Fruit fly (Drosophila melanogaster) whole organism, embryonic: ENCODE data around the gene rols.
A peak's percentile ranks its signal among the peaks of the same experiment; 100 is the strongest.

Experiments used
- B-H2 ChIP-seq: fragments of 200-800 bp; sonication (Bioruptor generic); optimal IDR thresholded peaks from 2 replicates; lab custom pipeline; 2018; ENCODE audit warnings: missing biosample characterization, mild to moderate bottlenecking, missing genetic modification characterization
- Bdp1 ChIP-seq: fragments of 200-800 bp; sonication (Bioruptor generic); optimal IDR thresholded peaks from 3 replicates; lab custom pipeline; 2016; ENCODE audit warnings: missing biosample characterization, missing genetic modification characterization
- CG10462 ChIP-seq: fragments of 200-800 bp; sonication (Bioruptor generic); optimal IDR thresholded peaks from 2 replicates; lab custom pipeline; 2016; ENCODE audit warnings: missing biosample characterization, missing genetic modification characterization
- CG10565 ChIP-seq: fragments of 200-800 bp; sonication (Bioruptor generic); optimal IDR thresholded peaks from 3 replicates; lab custom pipeline; 2016; ENCODE audit warnings: missing biosample characterization, mild to moderate bottlenecking, missing genetic modification characterization
- CG12155 ChIP-seq: fragments of 200-800 bp; sonication (Bioruptor generic); optimal IDR thresholded peaks from 3 replicates; lab custom pipeline; 2016; ENCODE audit warnings: missing biosample characterization, missing genetic modification characterization
- CG12659 ChIP-seq: fragments of 200-800 bp; sonication (Bioruptor generic); optimal IDR thresholded peaks from 3 replicates; lab custom pipeline; 2017; ENCODE audit warnings: mild to moderate bottlenecking, missing biosample characterization, missing genetic modification reagents, missing genetic modification characterization
- CG12769 ChIP-seq: fragments of 200-800 bp; sonication (Bioruptor generic); optimal IDR thresholded peaks from 2 replicates; lab custom pipeline; 2019; ENCODE audit warnings: missing biosample characterization, mild to moderate bottlenecking, missing genetic modification characterization, moderate library complexity
- CG14710 ChIP-seq: fragments of 200-800 bp; sonication (Bioruptor generic); optimal IDR thresholded peaks from 3 replicates; lab custom pipeline; 2019; ENCODE audit warnings: missing biosample characterization, mild to moderate bottlenecking, missing genetic modification characterization, moderate library complexity
- CG15696 ChIP-seq: fragments of 200-800 bp; sonication (Bioruptor generic); optimal IDR thresholded peaks from 2 replicates; lab custom pipeline; 2019; ENCODE audit warnings: missing biosample characterization, mild to moderate bottlenecking, missing genetic modification characterization, moderate library complexity
- CG17802 ChIP-seq: fragments of 200-800 bp; sonication (Bioruptor generic); optimal IDR thresholded peaks from 2 replicates; lab custom pipeline; 2018; ENCODE audit warnings: missing biosample characterization, mild to moderate bottlenecking, missing genetic modification characterization, moderate library complexity
- CG1792 ChIP-seq: fragments of 200-800 bp; sonication (Bioruptor generic); optimal IDR thresholded peaks from 2 replicates; lab custom pipeline; 2016; ENCODE audit warnings: missing biosample characterization, missing genetic modification characterization
- CG18011 ChIP-seq: fragments of 200-800 bp; sonication (Bioruptor generic); optimal IDR thresholded peaks from 2 replicates; lab custom pipeline; 2017; ENCODE audit warnings: missing biosample characterization, missing genetic modification characterization, mild to moderate bottlenecking, moderate library complexity, missing genotype
- CG3065 ChIP-seq: fragments of 200-800 bp; sonication (Bioruptor generic); optimal IDR thresholded peaks from 2 replicates; lab custom pipeline; 2016; ENCODE audit warnings: missing biosample characterization, missing genetic modification characterization
- CG31224 ChIP-seq: fragments of 200-800 bp; sonication (Bioruptor generic); IDR thresholded peaks from 2 replicates; pipeline ENCODE4 v1.3.6; 2022; ENCODE audit warnings: missing biosample characterization, missing genetic modification characterization
- CG3163 ChIP-seq: fragments of 200-800 bp; sonication (Bioruptor generic); optimal IDR thresholded peaks from 3 replicates; lab custom pipeline; 2016; ENCODE audit warnings: missing biosample characterization, missing genetic modification characterization
- CG34224 ChIP-seq: fragments of 200-800 bp; sonication (Bioruptor generic); IDR thresholded peaks from 3 replicates; pipeline ENCODE4 v1.3.6; 2022; ENCODE audit warnings: missing biosample characterization, missing genetic modification characterization; ENCODE audit not compliant: partially characterized antibody
- CG34422 ChIP-seq: fragments of 200-800 bp; sonication (Bioruptor generic); IDR thresholded peaks from 3 replicates; pipeline ENCODE4 v1.3.6; 2022; ENCODE audit warnings: missing biosample characterization, missing genetic modification characterization
- CG43689 ChIP-seq: fragments of 200-800 bp; sonication (Bioruptor generic); IDR thresholded peaks from 2 replicates; pipeline ENCODE4 v1.3.6; 2022; ENCODE audit warnings: missing biosample characterization, missing genetic modification characterization
- CG5953 ChIP-seq: fragments of 200-800 bp; sonication (Bioruptor generic); IDR thresholded peaks from 2 replicates; pipeline ENCODE4 v1.3.6; 2022; ENCODE audit warnings: missing biosample characterization, missing genetic modification characterization
- CG6175 ChIP-seq: fragments of 200-800 bp; sonication (Bioruptor generic); IDR thresholded peaks from 3 replicates; pipeline ENCODE4 v1.3.6; 2022; ENCODE audit warnings: missing biosample characterization, missing genetic modification characterization
- CG7786 ChIP-seq: fragments of 200-800 bp; sonication (Bioruptor generic); optimal IDR thresholded peaks from 2 replicates; lab custom pipeline; 2016; ENCODE audit warnings: missing biosample characterization, missing genetic modification characterization
- CG8388 ChIP-seq: fragments of 200-800 bp; sonication (Bioruptor generic); optimal IDR thresholded peaks from 2 replicates; lab custom pipeline; 2019; ENCODE audit warnings: missing biosample characterization, mild to moderate bottlenecking, missing genetic modification characterization, moderate library complexity
- CG8478 ChIP-seq: fragments of >200 bp; optimal IDR thresholded peaks from 2 replicates; lab custom pipeline; 2018
- CG9727 ChIP-seq: fragments of 200-800 bp; sonication (Bioruptor generic); optimal IDR thresholded peaks from 3 replicates; lab custom pipeline; 2017; ENCODE audit warnings: missing biosample characterization, mild to moderate bottlenecking, missing genetic modification characterization
- CG9876 ChIP-seq: fragments of 200-800 bp; sonication (Bioruptor generic); optimal IDR thresholded peaks from 2 replicates; lab custom pipeline; 2016; ENCODE audit warnings: missing biosample characterization, missing genetic modification characterization
- CHES-1-like ChIP-seq: fragments of 200-800 bp; sonication (Bioruptor generic); optimal IDR thresholded peaks from 2 replicates; lab custom pipeline; 2016; ENCODE audit warnings: missing biosample characterization, missing genetic modification characterization
- CoRest ChIP-seq: fragments of 200-800 bp; sonication (Bioruptor generic); optimal IDR thresholded peaks from 3 replicates; lab custom pipeline; 2018; ENCODE audit warnings: missing biosample characterization, mild to moderate bottlenecking, missing genetic modification characterization, moderate library complexity
- Fer3 ChIP-seq: fragments of 200-800 bp; sonication (Bioruptor generic); optimal IDR thresholded peaks from 2 replicates; lab custom pipeline; 2018; ENCODE audit warnings: missing biosample characterization, mild to moderate bottlenecking, missing genetic modification characterization, moderate library complexity
- Hr78 ChIP-seq, 2 experiments: fragments of 200-800 bp in 1 of 2; fragments of >200 bp in 1 of 2; sonication (Bioruptor generic) in 1 of 2; optimal IDR thresholded peaks; 2 replicates each; lab custom pipeline; 2017 to 2019; ENCODE audit warnings: missing biosample characterization in 2 of 2, missing genetic modification characterization in 2 of 2, mild to moderate bottlenecking in 1 of 2, moderate library complexity in 1 of 2
- Lhr ChIP-seq: fragments of 200-800 bp; sonication (Bioruptor generic); optimal IDR thresholded peaks from 3 replicates; lab custom pipeline; 2017; ENCODE audit warnings: mild to moderate bottlenecking, missing biosample characterization, missing genetic modification reagents, missing genetic modification characterization
- Oaz ChIP-seq: fragments of 200-800 bp; sonication (Bioruptor generic); IDR thresholded peaks from 2 replicates; pipeline ENCODE4 v1.3.6; 2022; ENCODE audit warnings: missing biosample characterization, missing genetic modification characterization
- Poxn ChIP-seq: fragments of 200-800 bp; sonication (Bioruptor generic); IDR thresholded peaks from 2 replicates; pipeline ENCODE4 v1.3.6; 2022; ENCODE audit warnings: missing biosample characterization, missing genetic modification characterization
- Ptx1 ChIP-seq: fragments of 200-800 bp; sonication (Bioruptor generic); IDR thresholded peaks from 2 replicates; pipeline ENCODE4 v1.3.6; 2022; ENCODE audit warnings: missing biosample characterization, missing genetic modification characterization
- Side ChIP-seq: fragments of 200-800 bp; sonication (Bioruptor generic); optimal IDR thresholded peaks from 2 replicates; lab custom pipeline; 2016; ENCODE audit warnings: missing biosample characterization, missing genetic modification characterization
- bigmax ChIP-seq: fragments of 200-800 bp; sonication (Bioruptor generic); optimal IDR thresholded peaks from 2 replicates; lab custom pipeline; 2018; ENCODE audit warnings: missing biosample characterization, mild to moderate bottlenecking, missing genetic modification characterization
- chm ChIP-seq: fragments of 200-800 bp; sonication (Bioruptor generic); IDR thresholded peaks from 2 replicates; pipeline ENCODE4 v1.3.6; 2022; ENCODE audit warnings: missing biosample characterization, missing genetic modification characterization
- crol ChIP-seq: fragments of 200-800 bp; sonication (Bioruptor generic); IDR thresholded peaks from 2 replicates; pipeline ENCODE4 v1.3.6; 2022; ENCODE audit warnings: missing biosample characterization, missing genetic modification characterization
- dan ChIP-seq: fragments of 200-800 bp; sonication (Bioruptor generic); IDR thresholded peaks from 2 replicates; pipeline ENCODE4 v1.3.6; 2022; ENCODE audit warnings: missing biosample characterization, missing genetic modification characterization
- dati ChIP-seq: fragments of 200-800 bp; sonication (Bioruptor generic); IDR thresholded peaks from 2 replicates; pipeline ENCODE4 v1.3.6; 2022; ENCODE audit warnings: missing biosample characterization, missing genetic modification characterization
- fd102C ChIP-seq: fragments of 200-800 bp; sonication (Bioruptor generic); optimal IDR thresholded peaks from 2 replicates; lab custom pipeline; 2018; ENCODE audit warnings: missing biosample characterization, mild to moderate bottlenecking, missing genetic modification characterization, moderate library complexity
- fd64A ChIP-seq: fragments of 200-800 bp; sonication (Bioruptor generic); optimal IDR thresholded peaks from 3 replicates; lab custom pipeline; 2018; ENCODE audit warnings: missing biosample characterization, mild to moderate bottlenecking, missing genetic modification characterization
- h ChIP-seq: fragments of >200 bp; optimal IDR thresholded peaks from 2 replicates; lab custom pipeline; 2017
- ham ChIP-seq: fragments of 200-800 bp; sonication (Bioruptor generic); IDR thresholded peaks from 2 replicates; pipeline ENCODE4 v1.3.6; 2022; ENCODE audit warnings: missing biosample characterization, missing genetic modification characterization
- jumu ChIP-seq: fragments of 200-800 bp; sonication (Bioruptor generic); optimal IDR thresholded peaks from 3 replicates; lab custom pipeline; 2016; ENCODE audit warnings: missing biosample characterization, missing genetic modification characterization
- nau ChIP-seq: fragments of 200-800 bp; sonication (Bioruptor generic); optimal IDR thresholded peaks from 3 replicates; lab custom pipeline; 2017; ENCODE audit warnings: missing biosample characterization, mild to moderate bottlenecking, missing genetic modification characterization, missing genetic modification reagents
- nmo ChIP-seq: fragments of 200-800 bp; sonication (Bioruptor generic); optimal IDR thresholded peaks from 2 replicates; lab custom pipeline; 2018; ENCODE audit warnings: missing biosample characterization, mild to moderate bottlenecking, missing genetic modification characterization, moderate library complexity
- p53 ChIP-seq: fragments of 200-800 bp; sonication (Bioruptor generic); optimal IDR thresholded peaks from 2 replicates; lab custom pipeline; 2016; ENCODE audit warnings: missing biosample characterization, missing genetic modification characterization
- pros ChIP-seq: fragments of 200-800 bp; sonication (Bioruptor generic); optimal IDR thresholded peaks from 3 replicates; lab custom pipeline; 2019; ENCODE audit warnings: missing biosample characterization, mild to moderate bottlenecking, missing genetic modification characterization, moderate library complexity
- row ChIP-seq: fragments of 200-800 bp; sonication (Bioruptor generic); IDR thresholded peaks from 3 replicates; pipeline ENCODE4 v1.3.6; 2022; ENCODE audit warnings: missing biosample characterization, missing genetic modification characterization
- seq ChIP-seq: fragments of 200-800 bp; sonication (Bioruptor generic); IDR thresholded peaks from 2 replicates; pipeline ENCODE4 v1.3.6; 2022; ENCODE audit warnings: missing biosample characterization, missing genetic modification characterization
- sna ChIP-seq: fragments of 200-800 bp; sonication (Bioruptor generic); IDR thresholded peaks from 2 replicates; pipeline ENCODE4 v1.3.6; 2022; ENCODE audit warnings: missing biosample characterization, missing genetic modification characterization; ENCODE audit not compliant: partially characterized antibody
- tx ChIP-seq: fragments of 200-800 bp; sonication (Bioruptor generic); optimal IDR thresholded peaks from 2 replicates; lab custom pipeline; 2016; ENCODE audit warnings: missing biosample characterization, missing genetic modification characterization
- zfh2 ChIP-seq: fragments of 200-800 bp; sonication (Bioruptor generic); optimal IDR thresholded peaks from 2 replicates; lab custom pipeline; 2016; ENCODE audit warnings: missing biosample characterization, missing genetic modification characterization

rols gene

DNA sequence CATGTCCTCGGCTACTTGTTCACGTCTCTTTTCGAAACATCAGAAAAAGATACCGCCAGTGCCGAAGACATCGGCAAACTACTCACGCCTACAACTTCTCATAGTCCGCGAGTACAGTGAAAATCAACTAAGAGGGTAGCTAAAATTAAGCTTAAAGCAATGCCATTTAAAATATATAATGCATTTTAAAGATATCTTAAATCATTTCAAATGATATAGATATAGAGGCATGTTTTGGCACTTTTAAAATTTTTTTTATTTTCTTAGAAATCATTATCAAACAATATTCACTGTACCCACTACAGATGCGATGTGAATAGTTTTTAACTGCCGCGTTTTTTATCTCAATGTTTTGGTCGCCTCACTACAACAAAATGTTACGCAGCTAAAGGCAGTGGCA is 14.0 kb downstream of the rols start (continued):
- TF ChIP-seq B-H2 (GFP tag; lab: Kevin White, UChicago) (no peak), CG8388 (peak; percentile 4), CHES-1-like (GFP tag; lab: Kevin White, UChicago) (no peak), Poxn (0 out of 2 replicates have a peak, but pooled peaks have one; percentile 29), sna (GFP tag; lab: Robert Waterston, UW) (no peak), jumu (GFP tag; lab: Kevin White, UChicago) (no peak), nau (GFP tag; lab: Kevin White, UChicago) (no peak), chm (GFP tag; lab: Robert Waterston, UW) (no peak), CG7786 (GFP tag; lab: Kevin White, UChicago) (no peak), Ptx1 (GFP tag; lab: Robert Waterston, UW) (peak; percentile 49), Oaz (no peak), Side (no peak), Bdp1 (no peak), CG31224 (GFP tag; lab: Robert Waterston, UW) (peak; percentile 39; the same call in 1 of the 2 replicates), zfh2 (GFP tag; lab: Kevin White, UChicago) (no peak), CG12659 (GFP tag; lab: Kevin White, UChicago) (no peak), h (lab: Kevin White, UChicago) (no peak), seq (GFP tag; lab: Robert Waterston, UW) (no peak), CG3065 (GFP tag; lab: Kevin White, UChicago) (no peak), CG9876 (GFP tag; lab: Kevin White, UChicago) (no peak), Fer3 (peak; percentile 28), p53 (no peak), CG14710 (tag; lab: Kevin White, UChicago) (peak; percentile 26), bigmax (GFP tag; lab: Kevin White, UChicago) (no peak), CG12769 (tag; lab: Kevin White, UChicago) (no peak), CG6175 (GFP tag; lab: Robert Waterston, UW) (no peak), row (GFP tag; lab: Robert Waterston, UW) (peak; percentile 68), nmo (GFP tag; lab: Kevin White, UChicago) (peak; percentile 14), tx (GFP tag; lab: Kevin White, UChicago) (no peak), CG17802 (tag; lab: Kevin White, UChicago) (no peak), dan (GFP tag; lab: Robert Waterston, UW) (no peak), CG8478 (lab: Kevin White, UChicago) (no peak), CG34224 (GFP tag; lab: Robert Waterston, UW) (no peak), CG34422 (GFP tag; lab: Robert Waterston, UW) (peak; percentile 60; the same call in 2 of the 3 replicates), CG1792 (no peak), fd64A (GFP tag; lab: Kevin White, UChicago) (no peak), CG18011 (GFP tag; lab: Kevin White, UChicago) (no peak), CG5953 (GFP tag; lab: Robert Waterston, UW) (no peak), Lhr (GFP tag; lab: Kevin White, UChicago) (no peak), fd102C (GFP tag; lab: Kevin White, UChicago) (no peak), crol (GFP tag; lab: Robert Waterston, UW) (no peak), CG10565 (GFP tag; lab: Kevin White, UChicago) (no peak), CG10462 (GFP tag; lab: Kevin White, UChicago) (no peak), CG43689 (GFP tag; lab: Robert Waterston, UW) (no peak), pros (GFP tag; lab: Kevin White, UChicago) (no peak), CG9727 (GFP tag; lab: Kevin White, UChicago) (peak; percentile 38), CoRest (tag; lab: Kevin White, UChicago) (peak; percentile 30), CG3163 (no peak), CG12155 (peak; percentile 11), CG15696 (tag; lab: Kevin White, UChicago) (no peak), dati (GFP tag; lab: Robert Waterston, UW) (no peak), Hr78 (GFP tag; optimal IDR thresholded peaks at IDR 0.05; lab: Kevin White, UChicago) (no peak), ham (no peak)
